Fruit fly (Drosophila melanogaster) whole organism, embryonic: ENCODE measurements around the gene CG42763.
A peak's percentile ranks its signal among the peaks of the same experiment; 100 is the strongest.

Source experiments
- CG10147 ChIP-seq: fragments of 200-800 bp; sonication (Bioruptor generic); optimal IDR thresholded peaks from 2 replicates; lab custom pipeline; 2019; ENCODE audit warnings: missing biosample characterization, mild to moderate bottlenecking, missing genetic modification characterization, moderate library complexity
- CG10979 ChIP-seq: fragments of 200-800 bp; sonication (Bioruptor generic); optimal IDR thresholded peaks from 2 replicates; lab custom pipeline; 2018; ENCODE audit warnings: missing biosample characterization, mild to moderate bottlenecking, missing genetic modification characterization, moderate library complexity
- CG11247 ChIP-seq: fragments of 200-800 bp; sonication (Bioruptor generic); IDR thresholded peaks from 2 replicates; pipeline ENCODE4 v1.3.6; 2022; ENCODE audit warnings: missing biosample characterization, missing genetic modification characterization
- CG11398 ChIP-seq: fragments of 200-800 bp; sonication (Bioruptor generic); optimal IDR thresholded peaks from 2 replicates; lab custom pipeline; 2016; ENCODE audit warnings: missing biosample characterization, missing genetic modification characterization
- CG11723 ChIP-seq: fragments of 200-800 bp; sonication (Bioruptor generic); optimal IDR thresholded peaks from 2 replicates; lab custom pipeline; 2017; ENCODE audit warnings: missing biosample characterization, mild to moderate bottlenecking, missing genetic modification characterization
- CG12769 ChIP-seq: fragments of 200-800 bp; sonication (Bioruptor generic); optimal IDR thresholded peaks from 2 replicates; lab custom pipeline; 2019; ENCODE audit warnings: missing biosample characterization, mild to moderate bottlenecking, missing genetic modification characterization, moderate library complexity
- CG14014 ChIP-seq: fragments of 200-800 bp; sonication (Bioruptor generic); IDR thresholded peaks from 2 replicates; pipeline ENCODE4 v1.3.6; 2022; ENCODE audit warnings: missing biosample characterization, missing genetic modification characterization
- CG15011 ChIP-seq: fragments of 200-800 bp; sonication (Bioruptor generic); optimal IDR thresholded peaks from 3 replicates; lab custom pipeline; 2018; ENCODE audit warnings: missing biosample characterization, mild to moderate bottlenecking, missing genetic modification characterization
- CG15073 ChIP-seq: fragments of 200-800 bp; sonication (Bioruptor generic); optimal IDR thresholded peaks from 2 replicates; lab custom pipeline; 2016; ENCODE audit warnings: missing biosample characterization, missing genetic modification characterization
- CG15514 ChIP-seq: fragments of 200-800 bp; sonication (Bioruptor generic); optimal IDR thresholded peaks from 3 replicates; lab custom pipeline; 2017; ENCODE audit warnings: missing biosample characterization, missing genetic modification characterization, mild to moderate bottlenecking, moderate library complexity, missing genetic modification reagents
- CG15696 ChIP-seq: fragments of 200-800 bp; sonication (Bioruptor generic); optimal IDR thresholded peaks from 2 replicates; lab custom pipeline; 2019; ENCODE audit warnings: missing biosample characterization, mild to moderate bottlenecking, missing genetic modification characterization, moderate library complexity
- CG17361 ChIP-seq: fragments of 200-800 bp; sonication (Bioruptor generic); IDR thresholded peaks from 3 replicates; pipeline ENCODE4 v1.3.6; 2022; ENCODE audit warnings: missing biosample characterization, missing genetic modification characterization
- CG1792 ChIP-seq: fragments of 200-800 bp; sonication (Bioruptor generic); optimal IDR thresholded peaks from 2 replicates; lab custom pipeline; 2016; ENCODE audit warnings: missing biosample characterization, missing genetic modification characterization
- CG2116 ChIP-seq: fragments of 200-800 bp; sonication (Bioruptor generic); optimal IDR thresholded peaks from 3 replicates; lab custom pipeline; 2018; ENCODE audit warnings: missing biosample characterization, mild to moderate bottlenecking, missing genetic modification characterization
- CG2199 ChIP-seq: fragments of 200-800 bp; sonication (Bioruptor generic); IDR thresholded peaks from 3 replicates; pipeline ENCODE4 v1.3.6; 2022; ENCODE audit warnings: missing biosample characterization, missing genetic modification characterization
- CG32772 ChIP-seq: fragments of 200-800 bp; sonication (Bioruptor generic); IDR thresholded peaks from 2 replicates; pipeline ENCODE4 v1.3.6; 2022; ENCODE audit warnings: missing biosample characterization, missing genetic modification characterization
- CG3838 ChIP-seq: fragments of 200-800 bp; sonication (Bioruptor generic); optimal IDR thresholded peaks from 3 replicates; lab custom pipeline; 2016; ENCODE audit warnings: missing biosample characterization, missing genetic modification characterization
- CG6254 ChIP-seq: fragments of 200-800 bp; sonication (Bioruptor generic); optimal IDR thresholded peaks from 3 replicates; lab custom pipeline; 2017; ENCODE audit warnings: mild to moderate bottlenecking, missing biosample characterization, missing genetic modification reagents, missing genetic modification characterization
- CG6689 ChIP-seq: fragments of 200-800 bp; sonication (Bioruptor generic); IDR thresholded peaks from 2 replicates; pipeline ENCODE4 v1.3.6; 2022; ENCODE audit warnings: missing biosample characterization, missing genetic modification characterization
- CG7357 ChIP-seq: fragments of 200-800 bp; sonication (Bioruptor generic); IDR thresholded peaks from 3 replicates; pipeline ENCODE4 v1.3.6; 2022; ENCODE audit warnings: missing biosample characterization, missing genetic modification characterization
- CG8388 ChIP-seq: fragments of 200-800 bp; sonication (Bioruptor generic); optimal IDR thresholded peaks from 2 replicates; lab custom pipeline; 2019; ENCODE audit warnings: missing biosample characterization, mild to moderate bottlenecking, missing genetic modification characterization, moderate library complexity
- CG9876 ChIP-seq: fragments of 200-800 bp; sonication (Bioruptor generic); optimal IDR thresholded peaks from 2 replicates; lab custom pipeline; 2016; ENCODE audit warnings: missing biosample characterization, missing genetic modification characterization
- Camta ChIP-seq: fragments of 200-800 bp; sonication (Bioruptor generic); optimal IDR thresholded peaks from 2 replicates; lab custom pipeline; 2016; ENCODE audit warnings: missing biosample characterization, missing genetic modification characterization
- CoRest ChIP-seq: fragments of 200-800 bp; sonication (Bioruptor generic); optimal IDR thresholded peaks from 3 replicates; lab custom pipeline; 2018; ENCODE audit warnings: missing biosample characterization, mild to moderate bottlenecking, missing genetic modification characterization, moderate library complexity
- Dip2 ChIP-seq: fragments of 200-800 bp; sonication (Bioruptor generic); IDR thresholded peaks from 2 replicates; pipeline ENCODE4 v1.3.6; 2022; ENCODE audit warnings: missing biosample characterization, missing genetic modification characterization
- Fer2 ChIP-seq: fragments of 200-800 bp; sonication (Bioruptor generic); optimal IDR thresholded peaks from 2 replicates; lab custom pipeline; 2018; ENCODE audit warnings: missing biosample characterization, mild to moderate bottlenecking, missing genetic modification characterization, moderate library complexity
- HmgZ ChIP-seq: fragments of 200-800 bp; sonication (Bioruptor generic); optimal IDR thresholded peaks from 2 replicates; lab custom pipeline; 2018; ENCODE audit warnings: missing biosample characterization, mild to moderate bottlenecking, missing genetic modification characterization
- Hr39 ChIP-seq: fragments of >200 bp; optimal IDR thresholded peaks from 2 replicates; lab custom pipeline; 2017
- Lhr ChIP-seq: fragments of 200-800 bp; sonication (Bioruptor generic); optimal IDR thresholded peaks from 3 replicates; lab custom pipeline; 2017; ENCODE audit warnings: mild to moderate bottlenecking, missing biosample characterization, missing genetic modification reagents, missing genetic modification characterization
- Lim3 ChIP-seq: fragments of 200-800 bp; sonication (Bioruptor generic); IDR thresholded peaks from 2 replicates; pipeline ENCODE4 v1.3.6; 2022; ENCODE audit warnings: missing biosample characterization, missing genetic modification characterization
- Sry-β ChIP-seq: fragments of 200-800 bp; sonication (Bioruptor generic); optimal IDR thresholded peaks from 2 replicates; lab custom pipeline; 2018; ENCODE audit warnings: missing biosample characterization, mild to moderate bottlenecking, missing genetic modification characterization, moderate library complexity
- Stat92E ChIP-seq, 3 experiments: fragments of >200 bp in 2 of 3; fragments of 200-800 bp in 1 of 3; sonication (Bioruptor generic) in 1 of 3; optimal IDR thresholded peaks; 2 replicates each; lab custom pipeline; 2017 to 2019; ENCODE audit warnings: missing biosample characterization in 3 of 3, missing genetic modification characterization in 3 of 3, mild to moderate bottlenecking in 1 of 3, moderate library complexity in 1 of 3
- TFAM ChIP-seq: fragments of 200-800 bp; sonication (Bioruptor generic); optimal IDR thresholded peaks from 2 replicates; lab custom pipeline; 2017; ENCODE audit warnings: missing biosample characterization, missing genetic modification characterization, inconsistent platforms
- Xrp1 ChIP-seq: fragments of 200-800 bp; sonication (Bioruptor generic); IDR thresholded peaks from 2 replicates; pipeline ENCODE4 v1.3.6; 2022; ENCODE audit warnings: missing biosample characterization, missing genetic modification characterization
- ci ChIP-seq: fragments of 200-800 bp; sonication (Bioruptor generic); IDR thresholded peaks from 3 replicates; pipeline ENCODE4 v1.3.6; 2022; ENCODE audit warnings: missing biosample characterization, missing genetic modification characterization
- crp ChIP-seq, 2 experiments: fragments of 200-800 bp; sonication (Bioruptor generic); optimal IDR thresholded peaks; 2 replicates in 1 of 2; 3 replicates in 1 of 2; lab custom pipeline; 2017; ENCODE audit warnings: missing biosample characterization in 2 of 2, missing genetic modification characterization in 2 of 2, mild to moderate bottlenecking in 1 of 2, moderate library complexity in 1 of 2
- emc ChIP-seq: fragments of 200-800 bp; sonication (Bioruptor generic); optimal IDR thresholded peaks from 2 replicates; lab custom pipeline; 2016; ENCODE audit warnings: missing biosample characterization, missing genetic modification characterization
- gfzf ChIP-seq: fragments of 200-800 bp; sonication (Bioruptor generic); optimal IDR thresholded peaks from 2 replicates; lab custom pipeline; 2016; ENCODE audit warnings: missing biosample characterization, mild to moderate bottlenecking, missing genetic modification characterization, moderate library complexity
- gsb-n ChIP-seq: fragments of 200-800 bp; sonication (Bioruptor generic); optimal IDR thresholded peaks from 3 replicates; lab custom pipeline; 2018; ENCODE audit warnings: missing biosample characterization, mild to moderate bottlenecking, missing genetic modification characterization
- inv ChIP-seq: fragments of 200-800 bp; sonication (Bioruptor generic); IDR thresholded peaks from 2 replicates; pipeline ENCODE4 v1.3.6; 2022; ENCODE audit warnings: missing biosample characterization, missing genetic modification characterization; ENCODE audit not compliant: partially characterized antibody
- jigr1 ChIP-seq: fragments of 200-800 bp; sonication (Bioruptor generic); IDR thresholded peaks from 3 replicates; pipeline ENCODE4 v1.3.6; 2022; ENCODE audit warnings: missing biosample characterization, missing genetic modification characterization
- lab ChIP-seq: fragments of 200-800 bp; sonication (Bioruptor generic); optimal IDR thresholded peaks from 3 replicates; lab custom pipeline; 2017; ENCODE audit warnings: missing biosample characterization, missing genetic modification characterization, mild to moderate bottlenecking, moderate library complexity, missing genetic modification reagents
- luna ChIP-seq: fragments of 200-800 bp; sonication (Bioruptor generic); optimal IDR thresholded peaks from 2 replicates; lab custom pipeline; 2016; ENCODE audit warnings: missing biosample characterization, missing genetic modification characterization
- psq ChIP-seq: fragments of 200-800 bp; sonication (Bioruptor generic); optimal IDR thresholded peaks from 2 replicates; lab custom pipeline; 2017; ENCODE audit warnings: missing biosample characterization, missing genetic modification characterization
- repo ChIP-seq: fragments of 200-800 bp; sonication (Bioruptor generic); optimal IDR thresholded peaks from 2 replicates; lab custom pipeline; 2016; ENCODE audit warnings: missing biosample characterization, missing genetic modification characterization
- row ChIP-seq: fragments of 200-800 bp; sonication (Bioruptor generic); IDR thresholded peaks from 3 replicates; pipeline ENCODE4 v1.3.6; 2022; ENCODE audit warnings: missing biosample characterization, missing genetic modification characterization
- sisA ChIP-seq: fragments of 200-800 bp; sonication (Bioruptor generic); IDR thresholded peaks from 2 replicates; pipeline ENCODE4 v1.3.6; 2022; ENCODE audit warnings: missing biosample characterization, missing genetic modification characterization
- tup ChIP-seq: fragments of 200-800 bp; sonication (Bioruptor generic); optimal IDR thresholded peaks from 2 replicates; lab custom pipeline; 2016; ENCODE audit warnings: missing biosample characterization, mild to moderate bottlenecking, missing genetic modification characterization, moderate library complexity
- usp ChIP-seq: fragments of >200 bp; optimal IDR thresholded peaks from 2 replicates; lab custom pipeline; 2017; ENCODE audit warnings: missing biosample characterization, missing genetic modification characterization
- z ChIP-seq: fragments of 200-800 bp; sonication (Bioruptor generic); IDR thresholded peaks from 3 replicates; pipeline ENCODE4 v1.3.6; 2022; ENCODE audit warnings: missing biosample characterization, missing genetic modification characterization
- zf30C ChIP-seq: fragments of 200-800 bp; sonication (Bioruptor generic); optimal IDR thresholded peaks from 3 replicates; lab custom pipeline; 2018; ENCODE audit warnings: missing biosample characterization, mild to moderate bottlenecking, missing genetic modification characterization

Gene CG42763

dm6 chr2L:8097461-8097860 is 47.4 kb downstream of the CG42763 start (continued):
- TF ChIP-seq CG17361 (GFP tag; lab: Robert Waterston, UW) (0 out of 3 replicates have a peak, but pooled peaks have one; percentile 37), CG15696 (peak; percentile 61), gsb-n (tag; lab: Kevin White, UChicago) (peak; percentile 54), Camta (GFP tag; lab: Kevin White, UChicago) (no peak), CG32772 (no peak), gfzf (GFP tag; lab: Kevin White, UChicago) (no peak), CG14014 (GFP tag; lab: Robert Waterston, UW) (peak; percentile 56; the same call in 1 of the 2 replicates), CG15011 (GFP tag; lab: Kevin White, UChicago) (peak; percentile 71), tup (GFP tag; lab: Kevin White, UChicago) (no peak), Lhr (GFP tag; lab: Kevin White, UChicago) (peak; percentile 33), CG3838 (no peak), CG8388 (GFP tag; lab: Kevin White, UChicago) (peak; percentile 3), repo (no peak), CoRest (tag; lab: Kevin White, UChicago) (peak; percentile 39), row (no peak), Dip2 (GFP tag; lab: Robert Waterston, UW) (no peak), z (GFP tag; lab: Robert Waterston, UW) (no peak), CG6689 (GFP tag; lab: Robert Waterston, UW) (no peak), Xrp1 (GFP tag; lab: Robert Waterston, UW) (peak; percentile 9; the same call in 1 of the 2 replicates), HmgZ (tag; lab: Kevin White, UChicago) (peak; percentile 72), emc (GFP tag; lab: Kevin White, UChicago) (no peak), inv (GFP tag; lab: Robert Waterston, UW) (0 out of 2 replicates have a peak, but pooled peaks have one; percentile 1), CG15073 (GFP tag; lab: Kevin White, UChicago) (no peak), CG2116 (GFP tag; lab: Kevin White, UChicago) (no peak), CG12769 (tag; lab: Kevin White, UChicago) (peak; percentile 72), jigr1 (GFP tag; lab: Robert Waterston, UW) (no peak), lab (GFP tag; lab: Kevin White, UChicago) (peak; percentile 90), CG11723 (peak; percentile 52), CG10147 (peak; percentile 52), CG7357 (GFP tag; lab: Robert Waterston, UW) (no peak), CG10979 (no peak), TFAM (GFP tag; lab: Kevin White, UChicago) (no peak), Fer2 (tag; lab: Kevin White, UChicago) (peak; percentile 24), zf30C (GFP tag; lab: Kevin White, UChicago) (no peak), CG9876 (GFP tag; lab: Kevin White, UChicago) (no peak), ci (GFP tag; lab: Robert Waterston, UW) (peak; percentile 65; the same call in 2 of the 3 replicates), crp (GFP tag; optimal IDR thresholded peaks at IDR 0.05; lab: Kevin White, UChicago) (no peak), luna (GFP tag; lab: Kevin White, UChicago) (no peak), CG11247 (0 out of 2 replicates have a peak, but pooled peaks have one; percentile 21), CG1792 (GFP tag; lab: Kevin White, UChicago) (no peak), psq (GFP tag; lab: Kevin White, UChicago) (no peak), CG11398 (GFP tag; lab: Kevin White, UChicago) (no peak), usp (GFP tag; lab: Kevin White, UChicago) (no peak), CG6254 (GFP tag; lab: Kevin White, UChicago) (peak; percentile 7), Hr39 (no peak), CG15514 (GFP tag; lab: Kevin White, UChicago) (peak; percentile 70), Lim3 (no peak), Sry-β (no peak), CG2199 (GFP tag; lab: Robert Waterston, UW) (no peak), sisA (GFP tag; lab: Robert Waterston, UW) (no peak), Stat92E (GFP tag; optimal IDR thresholded peaks at IDR 0.05; lab: Kevin White, UChicago) (no peak)
